Fruit fly (Drosophila melanogaster) S2 (cell line): ENCODE results near the gene CG45486.
A peak's percentile ranks its signal among the peaks of the same experiment; 100 is the strongest.

ENCODE experiments used
- CG8478 ChIP-seq: fragments of >200 bp; optimal IDR thresholded peaks from 2 replicates; lab custom pipeline; 2018
- CTCF ChIP-seq, 2 experiments: fragments of >200 bp; optimal IDR thresholded peaks; 2 replicates each; lab custom pipeline; 2018

The CG45486 gene

dm6 chrX:19890010-19890665, 19.8 kb downstream of the CG45486 start, which contains the start of gene amn:
amn (minus strand) TSS chrX:19890060.
- TF ChIP-seq CG8478 (lab: Kevin White, UChicago) (no peak), CTCF (optimal IDR thresholded peaks at IDR 0.05; lab: Kevin White, UChicago) (no peak)

dm6 chrX:19889128-19889756, 20.7 kb downstream of the CG45486 start:
- no peak for TF ChIP-seq CG8478 (lab: Kevin White, UChicago)
- TF ChIP-seq CTCF (optimal IDR thresholded peaks at IDR 0.05; lab: Kevin White, UChicago), result no peak

- TF ChIP-seq CG8478 (lab: Kevin White, UChicago) (no peak), CTCF (optimal IDR thresholded peaks at IDR 0.05; lab: Kevin White, UChicago) (peak in 1 of 2 experiments; percentile 7)
Measured at dm6 chrX:19886936-19887934, 22.7 kb downstream of the CG45486 start.

- TF ChIP-seq CTCF (optimal IDR thresholded peaks at IDR 0.05; lab: Kevin White, UChicago) (no peak), CG8478 (lab: Kevin White, UChicago) (no peak)
Measured at dm6 chrX:19886515-19886914, 23.4 kb downstream of the CG45486 start.

- TF ChIP-seq CTCF (optimal IDR thresholded peaks at IDR 0.05; lab: Kevin White, UChicago) (no peak), CG8478 (lab: Kevin White, UChicago) (no peak)
Measured at dm6 chrX:19884204-19884603, 25.7 kb downstream of the CG45486 start.

dm6 chrX:19878342-19879204, 31.3 kb downstream of the CG45486 start:
- TF ChIP-seq CG8478 (lab: Kevin White, UChicago) (no peak), CTCF (optimal IDR thresholded peaks at IDR 0.05; lab: Kevin White, UChicago) (no peak)

dm6 chrX:19876836-19877468, 33.0 kb downstream of the CG45486 start:
- TF ChIP-seq CTCF (optimal IDR thresholded peaks at IDR 0.05; lab: Kevin White, UChicago) (no peak), CG8478 (lab: Kevin White, UChicago) (no peak)

dm6 chrX:19875629-19876028, 34.3 kb downstream of the CG45486 start:
- TF ChIP-seq CTCF (optimal IDR thresholded peaks at IDR 0.05; lab: Kevin White, UChicago), result no peak
- TF ChIP-seq CG8478 (lab: Kevin White, UChicago), result no peak

dm6 chrX:19875059-19875458, 34.9 kb downstream of the CG45486 start:
- TF ChIP-seq CG8478 (lab: Kevin White, UChicago) (no peak), CTCF (optimal IDR thresholded peaks at IDR 0.05; lab: Kevin White, UChicago) (no peak)

- no peak for TF ChIP-seq CG8478 (lab: Kevin White, UChicago)
- TF ChIP-seq CTCF (optimal IDR thresholded peaks at IDR 0.05; lab: Kevin White, UChicago), result no peak
Measured at dm6 chrX:19867007-19867406, 42.9 kb downstream of the CG45486 start.

- no peak for TF ChIP-seq CTCF (optimal IDR thresholded peaks at IDR 0.05; lab: Kevin White, UChicago)
- TF ChIP-seq CG8478 (lab: Kevin White, UChicago), result peak; percentile 20
Measured at dm6 chrX:19866145-19866972, 43.6 kb downstream of the CG45486 start, which contains the start of gene Hers. Hers (plus strand) TSS chrX:19866146.

- TF ChIP-seq CTCF (optimal IDR thresholded peaks at IDR 0.05; lab: Kevin White, UChicago) (peak; percentile 75 to 79), CG8478 (lab: Kevin White, UChicago) (no peak)
Measured at dm6 chrX:19865389-19866144, 44.4 kb downstream of the CG45486 start, which contains the start of gene THADA. THADA (minus strand) TSS chrX:19865524.
